Fruit fly (Drosophila melanogaster) whole organism, embryonic: ENCODE results near the gene eca.
A peak's percentile ranks its signal among the peaks of the same experiment; 100 is the strongest.

ENCODE experiments used
- BEAF-32 ChIP-seq: fragments of 200-800 bp; sonication (Bioruptor generic); optimal IDR thresholded peaks from 3 replicates; lab custom pipeline; 2017; ENCODE audit warnings: missing biosample characterization, missing genetic modification characterization, mild to moderate bottlenecking, moderate library complexity, missing genetic modification reagents
- CG14710 ChIP-seq: fragments of 200-800 bp; sonication (Bioruptor generic); optimal IDR thresholded peaks from 3 replicates; lab custom pipeline; 2019; ENCODE audit warnings: missing biosample characterization, mild to moderate bottlenecking, missing genetic modification characterization, moderate library complexity
- CG15479 ChIP-seq: fragments of 200-800 bp; sonication (Bioruptor generic); optimal IDR thresholded peaks from 3 replicates; lab custom pipeline; 2019; ENCODE audit warnings: missing biosample characterization, mild to moderate bottlenecking, missing genetic modification characterization, moderate library complexity
- CG15601 ChIP-seq: fragments of 200-800 bp; sonication (Bioruptor generic); optimal IDR thresholded peaks from 3 replicates; lab custom pipeline; 2019; ENCODE audit warnings: missing biosample characterization, mild to moderate bottlenecking, missing genetic modification characterization, moderate library complexity
- CG16813 ChIP-seq: fragments of 200-800 bp; sonication (Bioruptor generic); IDR thresholded peaks from 3 replicates; pipeline ENCODE4 v1.3.6; 2022; ENCODE audit warnings: missing biosample characterization, missing genetic modification characterization; ENCODE audit not compliant: partially characterized antibody
- CG2116 ChIP-seq: fragments of 200-800 bp; sonication (Bioruptor generic); optimal IDR thresholded peaks from 3 replicates; lab custom pipeline; 2018; ENCODE audit warnings: missing biosample characterization, mild to moderate bottlenecking, missing genetic modification characterization
- CG30431 ChIP-seq: fragments of 200-800 bp; sonication (Bioruptor generic); optimal IDR thresholded peaks from 2 replicates; lab custom pipeline; 2017; ENCODE audit warnings: missing biosample characterization, missing genetic modification characterization
- CG34376 ChIP-seq: fragments of 200-800 bp; sonication (Bioruptor generic); optimal IDR thresholded peaks from 2 replicates; lab custom pipeline; 2018; ENCODE audit warnings: missing biosample characterization, mild to moderate bottlenecking, missing genetic modification characterization
- CG42726 ChIP-seq: fragments of 200-800 bp; sonication (Bioruptor generic); IDR thresholded peaks from 2 replicates; pipeline ENCODE4 v1.3.6; 2022; ENCODE audit warnings: missing biosample characterization, missing genetic modification characterization; ENCODE audit not compliant: partially characterized antibody
- CG4730 ChIP-seq: fragments of 200-800 bp; sonication (Bioruptor generic); IDR thresholded peaks from 2 replicates; pipeline ENCODE4 v1.3.6; 2022; ENCODE audit warnings: missing biosample characterization, missing genetic modification characterization
- CG4820 ChIP-seq: fragments of 200-800 bp; sonication (Bioruptor generic); optimal IDR thresholded peaks from 3 replicates; lab custom pipeline; 2016; ENCODE audit warnings: missing biosample characterization, missing genetic modification characterization
- CG6791 ChIP-seq: fragments of 200-800 bp; sonication (Bioruptor generic); IDR thresholded peaks from 3 replicates; pipeline ENCODE4 v1.3.6; 2022; ENCODE audit warnings: missing biosample characterization, missing genetic modification characterization; ENCODE audit not compliant: partially characterized antibody
- CG7963 ChIP-seq: fragments of 200-800 bp; sonication (Bioruptor generic); IDR thresholded peaks from 3 replicates; pipeline ENCODE4 v1.3.6; 2022; ENCODE audit warnings: missing biosample characterization, missing genetic modification characterization; ENCODE audit not compliant: partially characterized antibody
- CG8478 ChIP-seq: fragments of >200 bp; optimal IDR thresholded peaks from 2 replicates; lab custom pipeline; 2018
- CG9797 ChIP-seq: fragments of 200-800 bp; sonication (Bioruptor generic); optimal IDR thresholded peaks from 3 replicates; lab custom pipeline; 2018; ENCODE audit warnings: missing biosample characterization, mild to moderate bottlenecking, missing genetic modification characterization
- CTCF ChIP-seq: fragments of 200-800 bp; sonication (Bioruptor generic); optimal IDR thresholded peaks from 2 replicates; lab custom pipeline; 2017; ENCODE audit warnings: missing biosample characterization, mild to moderate bottlenecking, missing genetic modification characterization, moderate library complexity
- Dll ChIP-seq: fragments of 200-800 bp; sonication (Bioruptor generic); IDR thresholded peaks from 4 replicates; pipeline ENCODE4 v1.3.6; 2022; ENCODE audit warnings: missing biosample characterization, missing genetic modification characterization; ENCODE audit not compliant: partially characterized antibody
- Doc3 ChIP-seq: fragments of 200-800 bp; sonication (Bioruptor generic); IDR thresholded peaks from 3 replicates; pipeline ENCODE4 v1.3.6; 2022; ENCODE audit warnings: missing biosample characterization, missing genetic modification characterization; ENCODE audit not compliant: partially characterized antibody
- Dref ChIP-seq: fragments of 200-800 bp; sonication (Bioruptor generic); IDR thresholded peaks from 2 replicates; pipeline ENCODE4 v1.3.6; 2022; ENCODE audit warnings: missing biosample characterization, missing genetic modification characterization
- E2f1 ChIP-seq: fragments of 200-800 bp; sonication (Bioruptor generic); IDR thresholded peaks from 2 replicates; pipeline ENCODE4 v1.3.6; 2022; ENCODE audit warnings: missing biosample characterization, missing genetic modification characterization
- E2f2 ChIP-seq: fragments of 200-800 bp; sonication (Bioruptor generic); IDR thresholded peaks from 2 replicates; pipeline ENCODE4 v1.3.6; 2022; ENCODE audit warnings: missing biosample characterization, missing genetic modification characterization
- Ets97D ChIP-seq: fragments of 200-800 bp; sonication (Bioruptor generic); optimal IDR thresholded peaks from 3 replicates; lab custom pipeline; 2016; ENCODE audit warnings: missing biosample characterization, missing genetic modification characterization
- Fer2 ChIP-seq: fragments of 200-800 bp; sonication (Bioruptor generic); optimal IDR thresholded peaks from 2 replicates; lab custom pipeline; 2018; ENCODE audit warnings: missing biosample characterization, mild to moderate bottlenecking, missing genetic modification characterization, moderate library complexity
- HLH4C ChIP-seq: fragments of 200-800 bp; sonication (Bioruptor generic); IDR thresholded peaks from 3 replicates; pipeline ENCODE4 v1.3.6; 2022; ENCODE audit warnings: missing biosample characterization, missing genetic modification characterization; ENCODE audit not compliant: partially characterized antibody
- Hey ChIP-seq: fragments of 200-800 bp; sonication (Bioruptor generic); optimal IDR thresholded peaks from 3 replicates; lab custom pipeline; 2018; ENCODE audit warnings: missing biosample characterization, mild to moderate bottlenecking, missing genetic modification characterization
- HmgD ChIP-seq: fragments of 200-800 bp; sonication (Bioruptor generic); optimal IDR thresholded peaks from 3 replicates; lab custom pipeline; 2016; ENCODE audit warnings: missing biosample characterization, missing genetic modification characterization
- Lhr ChIP-seq: fragments of 200-800 bp; sonication (Bioruptor generic); optimal IDR thresholded peaks from 3 replicates; lab custom pipeline; 2017; ENCODE audit warnings: mild to moderate bottlenecking, missing biosample characterization, missing genetic modification reagents, missing genetic modification characterization
- MESR4 ChIP-seq: fragments of 200-800 bp; sonication (Bioruptor generic); optimal IDR thresholded peaks from 2 replicates; lab custom pipeline; 2018; ENCODE audit warnings: missing biosample characterization, mild to moderate bottlenecking, missing genetic modification characterization, moderate library complexity
- Med ChIP-seq: fragments of 200-800 bp; sonication (Bioruptor generic); peaks from one replicate; lab custom pipeline; 2016; ENCODE audit warnings: missing biosample characterization, missing genetic modification characterization, mild to moderate bottlenecking, inconsistent platforms, moderate library complexity
- Oli ChIP-seq: fragments of 200-800 bp; sonication (Bioruptor generic); optimal IDR thresholded peaks from 2 replicates; lab custom pipeline; 2018; ENCODE audit warnings: missing biosample characterization, mild to moderate bottlenecking, missing genetic modification characterization, moderate library complexity
- Sry-δ ChIP-seq: fragments of 200-800 bp; sonication (Bioruptor generic); optimal IDR thresholded peaks from 2 replicates; lab custom pipeline; 2016; ENCODE audit warnings: missing biosample characterization, missing genetic modification characterization
- YL-1 ChIP-seq: fragments of 200-800 bp; sonication (Bioruptor generic); optimal IDR thresholded peaks from 3 replicates; lab custom pipeline; 2017; ENCODE audit warnings: missing biosample characterization, mild to moderate bottlenecking, missing genetic modification characterization
- az2 ChIP-seq: fragments of 200-800 bp; sonication (Bioruptor generic); optimal IDR thresholded peaks from 3 replicates; lab custom pipeline; 2016; ENCODE audit warnings: missing biosample characterization, missing genetic modification characterization
- cg ChIP-seq: fragments of 200-800 bp; sonication (Bioruptor generic); optimal IDR thresholded peaks from 3 replicates; lab custom pipeline; 2019; ENCODE audit warnings: missing biosample characterization, mild to moderate bottlenecking, missing genetic modification characterization, moderate library complexity
- chinmo ChIP-seq: fragments of 200-800 bp; sonication (Bioruptor generic); IDR thresholded peaks from 4 replicates; pipeline ENCODE4 v1.3.6; 2022; ENCODE audit warnings: missing biosample characterization, missing genetic modification characterization; ENCODE audit not compliant: partially characterized antibody
- hbn ChIP-seq: fragments of 200-800 bp; sonication (Bioruptor generic); IDR thresholded peaks from 2 replicates; pipeline ENCODE4 v1.3.6; 2022; ENCODE audit warnings: missing biosample characterization, missing genetic modification characterization; ENCODE audit not compliant: partially characterized antibody
- hkb ChIP-seq, 2 experiments: fragments of 200-800 bp in 1 of 2; fragments of >200 bp in 1 of 2; sonication (Bioruptor generic) in 1 of 2; IDR thresholded peaks in 1 of 2; optimal IDR thresholded peaks in 1 of 2; 2 replicates each; pipeline versions ENCODE4 v1.3.6 to Lab custom; 2017 to 2022; ENCODE audit warnings: missing biosample characterization in 1 of 2, missing genetic modification characterization in 1 of 2
- hth ChIP-seq: fragments of >200 bp; optimal IDR thresholded peaks from 2 replicates; lab custom pipeline; 2017; ENCODE audit warnings: inconsistent platforms
- jumu ChIP-seq: fragments of 200-800 bp; sonication (Bioruptor generic); optimal IDR thresholded peaks from 3 replicates; lab custom pipeline; 2016; ENCODE audit warnings: missing biosample characterization, missing genetic modification characterization
- knrl ChIP-seq: fragments of 200-800 bp; sonication (Bioruptor generic); IDR thresholded peaks from 3 replicates; pipeline ENCODE4 v1.3.6; 2022; ENCODE audit warnings: missing biosample characterization, missing genetic modification characterization; ENCODE audit not compliant: partially characterized antibody
- mld ChIP-seq: fragments of 200-800 bp; sonication (Bioruptor generic); IDR thresholded peaks from 3 replicates; pipeline ENCODE4 v1.3.6; 2022; ENCODE audit warnings: missing biosample characterization, missing genetic modification characterization; ENCODE audit not compliant: partially characterized antibody
- nerfin-2 ChIP-seq: fragments of 200-800 bp; sonication (Bioruptor generic); IDR thresholded peaks from 2 replicates; pipeline ENCODE4 v1.3.6; 2022; ENCODE audit warnings: missing biosample characterization, missing genetic modification characterization; ENCODE audit not compliant: partially characterized antibody
- pita ChIP-seq: fragments of 200-800 bp; sonication (Bioruptor generic); optimal IDR thresholded peaks from 2 replicates; lab custom pipeline; 2017; ENCODE audit warnings: missing biosample characterization, mild to moderate bottlenecking, missing genetic modification characterization
- pzg ChIP-seq: fragments of 200-800 bp; sonication (Bioruptor generic); optimal IDR thresholded peaks from 3 replicates; lab custom pipeline; 2018; ENCODE audit warnings: missing biosample characterization, mild to moderate bottlenecking, missing genetic modification characterization, moderate library complexity
- rib ChIP-seq: fragments of 200-800 bp; sonication (Bioruptor generic); IDR thresholded peaks from 2 replicates; pipeline ENCODE4 v1.3.6; 2022; ENCODE audit warnings: missing biosample characterization, missing genetic modification characterization
- row ChIP-seq: fragments of 200-800 bp; sonication (Bioruptor generic); IDR thresholded peaks from 3 replicates; pipeline ENCODE4 v1.3.6; 2022; ENCODE audit warnings: missing biosample characterization, missing genetic modification characterization
- unc-4 ChIP-seq: fragments of 200-800 bp; sonication (Bioruptor generic); IDR thresholded peaks from 2 replicates; pipeline ENCODE4 v1.3.6; 2022; ENCODE audit warnings: missing biosample characterization, missing genetic modification characterization; ENCODE audit not compliant: partially characterized antibody

The eca gene

DNA sequence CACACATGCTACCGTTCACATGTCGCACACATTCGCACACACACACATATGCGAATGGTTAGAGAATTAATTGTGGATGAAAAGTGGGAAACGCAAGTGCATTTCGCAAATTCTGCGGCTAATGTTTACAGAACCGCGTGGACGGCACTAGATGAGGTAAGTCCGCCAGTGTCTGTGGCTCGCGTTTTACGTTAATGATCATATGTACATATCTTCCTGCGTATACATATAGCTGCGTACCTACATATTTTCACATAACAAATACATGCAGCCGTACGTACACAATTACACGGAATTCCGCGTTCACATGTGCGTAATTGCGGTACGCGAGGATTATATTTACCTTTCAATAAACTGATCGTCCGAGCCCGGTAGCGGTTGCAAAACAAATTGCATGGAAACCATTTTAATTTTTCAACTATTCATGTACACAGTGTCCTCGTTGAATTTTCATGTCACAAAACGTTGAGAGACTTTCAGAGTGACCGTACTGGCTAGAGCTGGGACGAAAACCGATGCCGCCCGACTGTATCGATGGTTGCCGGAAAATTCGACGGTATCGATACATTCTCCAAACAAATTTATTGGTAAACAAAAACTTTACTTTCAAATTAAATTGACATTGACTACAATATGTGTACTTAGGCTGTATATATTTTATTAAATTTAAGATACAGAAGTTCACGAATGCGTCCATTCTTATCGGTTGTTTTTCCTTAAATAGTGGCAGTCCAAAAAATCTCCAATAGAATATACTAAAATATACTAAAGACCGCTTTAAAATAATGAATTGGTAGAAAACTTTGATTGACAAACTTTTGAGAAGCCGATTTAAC, 40.1 kb upstream of the eca start, which contains the start of gene hyd (continued):
- TF ChIP-seq Fer2 (tag; lab: Kevin White, UChicago), result no peak
- peak; percentile 84 for TF ChIP-seq CG8478 (lab: Kevin White, UChicago)
- TF ChIP-seq knrl (GFP tag; lab: Robert Waterston, UW), result peak; percentile 84
- peak; percentile 88 for TF ChIP-seq CG9797 (GFP tag; lab: Kevin White, UChicago)
- TF ChIP-seq Sry-δ (GFP tag; lab: Kevin White, UChicago), result peak; percentile 91
- peak; percentile 29 for TF ChIP-seq pita
- TF ChIP-seq CG42726 (GFP tag; lab: Robert Waterston, UW), result peak; percentile 74; the same call in 1 of the 2 replicates
- TF ChIP-seq chinmo, result peak; percentile 72; the same call in 1 of the 4 replicates
- peak; percentile 80 for TF ChIP-seq CG2116 (GFP tag; lab: Kevin White, UChicago)
- TF ChIP-seq Doc3 (GFP tag; lab: Robert Waterston, UW), result peak; percentile 78; the same call in 2 of the 3 replicates
- TF ChIP-seq Hey, result no peak
- peak; percentile 56 for TF ChIP-seq CG15479 (GFP tag; lab: Kevin White, UChicago)
- TF ChIP-seq CG7963 (GFP tag; lab: Robert Waterston, UW), result peak; percentile 64; the same call in 2 of the 3 replicates
- TF ChIP-seq Lhr, result peak; percentile 54
- peak; percentile 87 for TF ChIP-seq CG16813
- peak; percentile 48; the same call in 2 of the 3 replicates for TF ChIP-seq row (GFP tag; lab: Robert Waterston, UW)
- TF ChIP-seq Ets97D (GFP tag; lab: Kevin White, UChicago), result peak; percentile 51
- TF ChIP-seq CG14710, result peak; percentile 63
- TF ChIP-seq Oli (tag; lab: Kevin White, UChicago), result no peak
- peak; percentile 92 for TF ChIP-seq Dll (GFP tag; lab: Robert Waterston, UW)
- no peak for TF ChIP-seq CG4820
- peak; percentile 73 for TF ChIP-seq hbn (GFP tag; lab: Robert Waterston, UW)
- no peak for TF ChIP-seq az2 (GFP tag; lab: Kevin White, UChicago)
- TF ChIP-seq HLH4C (GFP tag; lab: Robert Waterston, UW), result peak; percentile 84
- no peak for TF ChIP-seq CG15601 (tag; lab: Kevin White, UChicago)
- TF ChIP-seq rib, result no peak
- no peak for TF ChIP-seq CG4730 (GFP tag; lab: Robert Waterston, UW)
- TF ChIP-seq HmgD (GFP tag; lab: Kevin White, UChicago), result no peak
- peak; percentile 35; the same call in 2 of the 3 replicates for TF ChIP-seq mld (GFP tag; lab: Robert Waterston, UW)
- TF ChIP-seq CG6791 (GFP tag; lab: Robert Waterston, UW), result peak; percentile 88
- no peak for TF ChIP-seq E2f1 (GFP tag; lab: Robert Waterston, UW)
- TF ChIP-seq unc-4 (GFP tag; lab: Robert Waterston, UW), result peak; percentile 81
- TF ChIP-seq pzg (GFP tag; lab: Kevin White, UChicago), result peak; percentile 83
- peak; percentile 61; the same call in 1 of the 2 replicates for TF ChIP-seq nerfin-2
- peak; percentile 77 for TF ChIP-seq Med
- peak; percentile 89 for TF ChIP-seq Dref (GFP tag; lab: Robert Waterston, UW)
- peak; percentile 51; the same call in 1 of the 2 replicates for TF ChIP-seq E2f2 (GFP tag; lab: Robert Waterston, UW)
- TF ChIP-seq CG34376 (GFP tag; lab: Kevin White, UChicago), result peak; percentile 43
- TF ChIP-seq hth (lab: Kevin White, UChicago), result no peak
- peak; percentile 92 for TF ChIP-seq MESR4
- TF ChIP-seq hkb (optimal IDR thresholded peaks at IDR 0.05; lab: Kevin White, UChicago), result no peak
- TF ChIP-seq hkb (GFP tag; IDR thresholded peaks at IDR 0.05; lab: Robert Waterston, UW), result peak; percentile 6; the same call in 1 of the 2 replicates
- peak; percentile 34 for TF ChIP-seq CTCF (GFP tag; lab: Kevin White, UChicago)
- peak; percentile 92 for TF ChIP-seq BEAF-32 (GFP tag; lab: Kevin White, UChicago)
- peak; percentile 76 for TF ChIP-seq YL-1 (GFP tag; lab: Kevin White, UChicago)
- peak; percentile 98 for TF ChIP-seq cg
- no peak for TF ChIP-seq jumu (GFP tag; lab: Kevin White, UChicago)
- TF ChIP-seq CG30431 (GFP tag; lab: Kevin White, UChicago), result no peak
